Fruit fly (Drosophila melanogaster) whole organism, adult: Measurements from ENCODE around the gene Tcs5.
A peak's percentile ranks its signal among the peaks of the same experiment; 100 is the strongest.

ENCODE experiments used
- CG11617 ChIP-seq: fragments of 200-800 bp; sonication (Bioruptor generic); optimal IDR thresholded peaks from 2 replicates; lab custom pipeline; 2017; ENCODE audit warnings: mild to moderate bottlenecking, missing biosample characterization, missing genetic modification reagents, missing genetic modification characterization
- CG12768 ChIP-seq: fragments of 200-800 bp; sonication (Bioruptor generic); optimal IDR thresholded peaks from 2 replicates; lab custom pipeline; 2017; ENCODE audit warnings: missing biosample characterization, missing genetic modification characterization, mild to moderate bottlenecking, moderate library complexity, missing genetic modification reagents
- CG14711 ChIP-seq: fragments of 200-800 bp; sonication (Bioruptor generic); optimal IDR thresholded peaks from 2 replicates; lab custom pipeline; 2018; ENCODE audit warnings: missing biosample characterization, mild to moderate bottlenecking, missing genetic modification characterization, moderate library complexity
- CG1620 ChIP-seq: fragments of 200-800 bp; sonication (Bioruptor generic); optimal IDR thresholded peaks from 2 replicates; lab custom pipeline; 2016; ENCODE audit warnings: missing biosample characterization, missing genetic modification characterization
- CG33017 ChIP-seq: fragments of 200-800 bp; sonication (Bioruptor generic); optimal IDR thresholded peaks from 2 replicates; lab custom pipeline; 2018; ENCODE audit warnings: missing biosample characterization, mild to moderate bottlenecking, missing genetic modification characterization, moderate library complexity
- CG5204 ChIP-seq: fragments of 200-800 bp; sonication (Bioruptor generic); optimal IDR thresholded peaks from 2 replicates; lab custom pipeline; 2016; ENCODE audit warnings: missing biosample characterization, missing genetic modification characterization
- CG7045 ChIP-seq: fragments of 200-800 bp; sonication (Bioruptor generic); optimal IDR thresholded peaks from 2 replicates; lab custom pipeline; 2017; ENCODE audit warnings: missing biosample characterization, mild to moderate bottlenecking, missing genetic modification characterization
- CG7101 ChIP-seq: fragments of 200-800 bp; sonication (Bioruptor generic); optimal IDR thresholded peaks from 2 replicates; lab custom pipeline; 2018; ENCODE audit warnings: missing biosample characterization, mild to moderate bottlenecking, missing genetic modification characterization, moderate library complexity
- Clk ChIP-seq: fragments of 200-800 bp; sonication (Bioruptor generic); optimal IDR thresholded peaks from 2 replicates; lab custom pipeline; 2017; ENCODE audit warnings: missing biosample characterization, missing genetic modification characterization
- Crg-1 ChIP-seq: fragments of 200-800 bp; sonication (Bioruptor generic); optimal IDR thresholded peaks from 2 replicates; lab custom pipeline; 2016; ENCODE audit warnings: missing biosample characterization, missing genetic modification characterization
- Hr96 ChIP-seq: fragments of 200-800 bp; sonication (Bioruptor generic); optimal IDR thresholded peaks from 2 replicates; lab custom pipeline; 2016; ENCODE audit warnings: missing biosample characterization, missing genetic modification characterization
- Mnt ChIP-seq: fragments of 200-800 bp; sonication (Bioruptor generic); optimal IDR thresholded peaks from 2 replicates; lab custom pipeline; 2016; ENCODE audit warnings: missing biosample characterization, mild to moderate bottlenecking, missing genetic modification characterization
- bab1 ChIP-seq: fragments of 200-800 bp; sonication (Bioruptor generic); optimal IDR thresholded peaks from 3 replicates; lab custom pipeline; 2019; ENCODE audit warnings: missing biosample characterization, mild to moderate bottlenecking, missing genetic modification characterization, moderate library complexity
- cic ChIP-seq: fragments of 200-800 bp; sonication (Bioruptor generic); optimal IDR thresholded peaks from 2 replicates; lab custom pipeline; 2017; ENCODE audit warnings: missing biosample characterization, mild to moderate bottlenecking, missing genetic modification characterization, moderate library complexity
- cnc ChIP-seq, 2 experiments: fragments of >200 bp; optimal IDR thresholded peaks; 2 replicates each; lab custom pipeline; 2017
- kay ChIP-seq: fragments of 200-800 bp; sonication (Bioruptor generic); peaks from one replicate; lab custom pipeline; 2016; ENCODE audit warnings: missing biosample characterization, missing genetic modification characterization, borderline replicate concordance
- ovo ChIP-seq: fragments of 200-800 bp; sonication (Bioruptor generic); optimal IDR thresholded peaks from 2 replicates; lab custom pipeline; 2016; ENCODE audit warnings: missing biosample characterization, missing genetic modification characterization
- pad ChIP-seq: fragments of 200-800 bp; sonication (Bioruptor generic); optimal IDR thresholded peaks from 3 replicates; lab custom pipeline; 2017; ENCODE audit warnings: missing biosample characterization, missing genetic modification characterization, mild to moderate bottlenecking, moderate library complexity, missing genetic modification reagents
- tj ChIP-seq: fragments of 200-800 bp; sonication (Bioruptor generic); optimal IDR thresholded peaks from 3 replicates; lab custom pipeline; 2017; ENCODE audit warnings: missing biosample characterization, mild to moderate bottlenecking, missing genetic modification characterization, moderate library complexity
- toe ChIP-seq: fragments of 200-800 bp; sonication (Bioruptor generic); optimal IDR thresholded peaks from 2 replicates; lab custom pipeline; 2016; ENCODE audit warnings: missing biosample characterization, missing genetic modification characterization

The Tcs5 gene

dm6 chr3L:5136123-5136522 lies 3.1 kb downstream of the Tcs5 start, which contains the start of the genes CG10674 and CG4611:
Gene CG10674, minus strand, starts transcription at chr3L:5136292.
Gene CG4611, plus strand, starts transcription at chr3L:5136376.
- no peak for TF ChIP-seq Crg-1 (GFP tag; lab: Kevin White, UChicago)
- TF ChIP-seq CG11617 (GFP tag; lab: Kevin White, UChicago), result peak; percentile 10
- peak; percentile 73 for TF ChIP-seq Mnt (GFP tag; lab: Kevin White, UChicago)
- TF ChIP-seq bab1 (GFP tag; lab: Kevin White, UChicago), result peak; percentile 30

dm6 chr3L:5133704-5134430 lies 5.3 kb downstream of the Tcs5 start, which contains the start of gene Yod1:
Gene Yod1, plus strand, starts transcription at chr3L:5133871.
- peak; percentile 82 for TF ChIP-seq kay
- TF ChIP-seq CG11617 (GFP tag; lab: Kevin White, UChicago), result no peak
- peak; percentile 6 for TF ChIP-seq tj (GFP tag; lab: Kevin White, UChicago)
- no peak for TF ChIP-seq ovo (GFP tag; lab: Kevin White, UChicago)
- peak; percentile 4 for TF ChIP-seq CG14711 (tag; lab: Kevin White, UChicago)
- peak; percentile 47 for TF ChIP-seq toe (GFP tag; lab: Kevin White, UChicago)
- TF ChIP-seq bab1 (GFP tag; lab: Kevin White, UChicago), result peak; percentile 33
- peak; percentile 35 for TF ChIP-seq cic (GFP tag; lab: Kevin White, UChicago)

dm6 chr3L:5132966-5133365 lies 6.2 kb downstream of the Tcs5 start, which contains the start of gene CG15213:
Gene CG15213, minus strand, starts transcription at chr3L:5133220.
- TF ChIP-seq pad (GFP tag; lab: Kevin White, UChicago), result no peak
- no peak for TF ChIP-seq Clk (GFP tag; lab: Kevin White, UChicago)
- TF ChIP-seq tj (GFP tag; lab: Kevin White, UChicago), result no peak
- TF ChIP-seq CG12768 (GFP tag; lab: Kevin White, UChicago), result no peak
- no peak for TF ChIP-seq CG33017 (tag; lab: Kevin White, UChicago)
- no peak for TF ChIP-seq kay
- no peak for TF ChIP-seq Crg-1 (GFP tag; lab: Kevin White, UChicago)
- TF ChIP-seq cic (GFP tag; lab: Kevin White, UChicago), result no peak

DNA sequence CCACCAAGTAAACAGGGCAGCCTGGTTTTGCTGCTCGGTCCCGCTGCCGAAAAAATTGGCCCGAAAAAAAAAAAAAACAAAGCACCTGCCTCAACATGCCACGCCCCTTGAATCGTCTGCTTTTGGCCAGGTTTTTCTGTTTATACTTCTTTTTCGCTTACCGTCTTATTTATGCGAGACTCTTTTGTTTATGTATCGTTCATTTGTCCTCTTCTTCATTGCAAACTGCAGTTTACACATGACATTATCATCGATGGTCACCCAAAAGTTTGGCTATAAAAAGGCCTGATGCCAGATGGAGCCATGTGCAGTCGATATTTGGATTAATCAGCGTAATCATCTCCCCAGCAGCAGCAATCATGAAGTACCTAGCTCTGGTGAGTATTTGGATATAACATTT lies 8.0 kb downstream of the Tcs5 start, which contains the start of gene CG15212:
TSS of gene CG15212 (plus strand) at position 301 of the 400 bp plus-strand sequence.
- TF ChIP-seq cnc (optimal IDR thresholded peaks at IDR 0.05; lab: Kevin White, UChicago), result no peak
- TF ChIP-seq CG33017 (tag; lab: Kevin White, UChicago), result no peak

DNA sequence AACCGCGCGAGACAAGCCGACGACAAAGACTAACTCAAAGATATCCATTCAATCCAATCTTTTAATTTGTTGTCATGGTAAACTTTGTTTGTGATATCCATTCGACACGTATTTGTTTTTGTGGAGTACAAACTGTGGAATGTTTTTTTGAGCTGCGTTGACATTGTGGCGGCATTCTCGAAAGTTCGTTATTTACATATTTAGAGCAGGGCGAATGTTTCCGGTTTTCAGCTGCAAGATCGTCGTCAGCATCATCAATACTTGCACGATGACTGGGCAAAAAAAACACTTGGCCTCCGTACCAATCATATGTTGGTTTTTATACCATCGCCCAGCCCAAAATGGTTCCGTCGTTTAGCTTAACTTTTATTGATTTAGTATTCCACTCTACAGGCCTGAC lies 8.7 kb downstream of the Tcs5 start:
- no peak for TF ChIP-seq Hr96
- no peak for TF ChIP-seq Crg-1 (GFP tag; lab: Kevin White, UChicago)
- no peak for TF ChIP-seq CG7045 (GFP tag; lab: Kevin White, UChicago)

dm6 chr3L:5129199-5129598 lies 10.0 kb downstream of the Tcs5 start, which contains the start of gene CG4597:
Gene CG4597, plus strand, starts transcription at chr3L:5129499.
- TF ChIP-seq cic (GFP tag; lab: Kevin White, UChicago) (no peak), CG7101 (tag; lab: Kevin White, UChicago) (no peak), toe (GFP tag; lab: Kevin White, UChicago) (no peak), ovo (GFP tag; lab: Kevin White, UChicago) (no peak), bab1 (GFP tag; lab: Kevin White, UChicago) (no peak), Crg-1 (GFP tag; lab: Kevin White, UChicago) (no peak), CG5204 (GFP tag; lab: Kevin White, UChicago) (no peak), Mnt (GFP tag; lab: Kevin White, UChicago) (no peak)

DNA sequence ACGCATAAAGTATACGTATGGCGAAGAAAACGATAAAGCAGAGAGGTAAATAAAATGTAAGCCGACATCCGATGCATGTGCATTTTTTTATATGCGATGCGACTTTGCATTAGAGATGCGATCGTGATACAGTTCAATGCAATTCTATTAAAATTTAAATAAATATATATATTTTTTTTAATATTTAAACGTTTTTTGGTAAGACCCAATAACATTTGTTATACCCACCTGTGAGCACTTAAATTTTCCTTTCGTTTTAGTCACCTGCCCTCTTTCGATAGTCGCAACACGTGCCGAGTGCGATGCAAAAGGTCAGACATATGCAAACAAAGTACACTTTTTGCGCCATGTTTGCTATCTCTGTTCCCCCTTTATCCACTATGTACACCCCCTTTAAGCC lies 11.0 kb downstream of the Tcs5 start:
- no peak for TF ChIP-seq toe (GFP tag; lab: Kevin White, UChicago)
- no peak for TF ChIP-seq Mnt (GFP tag; lab: Kevin White, UChicago)
- TF ChIP-seq CG12768 (GFP tag; lab: Kevin White, UChicago), result no peak
- no peak for TF ChIP-seq tj (GFP tag; lab: Kevin White, UChicago)
- TF ChIP-seq CG7101 (tag; lab: Kevin White, UChicago), result no peak
- TF ChIP-seq Clk (GFP tag; lab: Kevin White, UChicago), result no peak
- no peak for TF ChIP-seq CG1620 (GFP tag; lab: Kevin White, UChicago)
- TF ChIP-seq ovo (GFP tag; lab: Kevin White, UChicago), result no peak
- TF ChIP-seq Hr96, result no peak
- TF ChIP-seq kay, result no peak
- no peak for TF ChIP-seq pad (GFP tag; lab: Kevin White, UChicago)
- no peak for TF ChIP-seq cic (GFP tag; lab: Kevin White, UChicago)
- TF ChIP-seq Crg-1 (GFP tag; lab: Kevin White, UChicago), result no peak
- TF ChIP-seq CG14711 (tag; lab: Kevin White, UChicago), result no peak
- no peak for TF ChIP-seq CG5204 (GFP tag; lab: Kevin White, UChicago)
- TF ChIP-seq bab1 (GFP tag; lab: Kevin White, UChicago), result no peak
